Fruit fly (Drosophila melanogaster) whole organism, embryonic: Measurements from ENCODE around the gene Acp65Aa.

ENCODE experiments used
- CG12769 ChIP-seq: fragments of 200-800 bp; sonication (Bioruptor generic); optimal IDR thresholded peaks from 2 replicates; lab custom pipeline; 2019; ENCODE audit warnings: missing biosample characterization, mild to moderate bottlenecking, missing genetic modification characterization, moderate library complexity
- CG13775 ChIP-seq: fragments of 200-800 bp; sonication (Bioruptor generic); optimal IDR thresholded peaks from 3 replicates; lab custom pipeline; 2017; ENCODE audit warnings: missing biosample characterization, mild to moderate bottlenecking, missing genetic modification characterization
- CG1529 ChIP-seq: fragments of 200-800 bp; sonication (Bioruptor generic); optimal IDR thresholded peaks from 3 replicates; lab custom pipeline; 2018; ENCODE audit warnings: missing biosample characterization, missing genetic modification characterization
- CG15601 ChIP-seq: fragments of 200-800 bp; sonication (Bioruptor generic); optimal IDR thresholded peaks from 3 replicates; lab custom pipeline; 2019; ENCODE audit warnings: missing biosample characterization, mild to moderate bottlenecking, missing genetic modification characterization, moderate library complexity
- CG2199 ChIP-seq: fragments of 200-800 bp; sonication (Bioruptor generic); IDR thresholded peaks from 3 replicates; pipeline ENCODE4 v1.3.6; 2022; ENCODE audit warnings: missing biosample characterization, missing genetic modification characterization
- CG2889 ChIP-seq: fragments of 200-800 bp; sonication (Bioruptor generic); IDR thresholded peaks from 3 replicates; pipeline ENCODE4 v1.3.6; 2022; ENCODE audit warnings: missing biosample characterization, missing genetic modification characterization
- CG30431 ChIP-seq: fragments of 200-800 bp; sonication (Bioruptor generic); optimal IDR thresholded peaks from 2 replicates; lab custom pipeline; 2017; ENCODE audit warnings: missing biosample characterization, missing genetic modification characterization
- CG31224 ChIP-seq: fragments of 200-800 bp; sonication (Bioruptor generic); IDR thresholded peaks from 2 replicates; pipeline ENCODE4 v1.3.6; 2022; ENCODE audit warnings: missing biosample characterization, missing genetic modification characterization
- CG3163 ChIP-seq: fragments of 200-800 bp; sonication (Bioruptor generic); optimal IDR thresholded peaks from 3 replicates; lab custom pipeline; 2016; ENCODE audit warnings: missing biosample characterization, missing genetic modification characterization
- CG34422 ChIP-seq: fragments of 200-800 bp; sonication (Bioruptor generic); IDR thresholded peaks from 3 replicates; pipeline ENCODE4 v1.3.6; 2022; ENCODE audit warnings: missing biosample characterization, missing genetic modification characterization
- CG3838 ChIP-seq: fragments of 200-800 bp; sonication (Bioruptor generic); optimal IDR thresholded peaks from 3 replicates; lab custom pipeline; 2016; ENCODE audit warnings: missing biosample characterization, missing genetic modification characterization
- CG4282 ChIP-seq: fragments of 200-800 bp; sonication (Bioruptor generic); optimal IDR thresholded peaks from 2 replicates; lab custom pipeline; 2016; ENCODE audit warnings: missing biosample characterization, missing genetic modification characterization
- CG43689 ChIP-seq: fragments of 200-800 bp; sonication (Bioruptor generic); IDR thresholded peaks from 2 replicates; pipeline ENCODE4 v1.3.6; 2022; ENCODE audit warnings: missing biosample characterization, missing genetic modification characterization
- CG4617 ChIP-seq: fragments of 200-800 bp; sonication (Bioruptor generic); optimal IDR thresholded peaks from 3 replicates; lab custom pipeline; 2016; ENCODE audit warnings: missing biosample characterization, missing genetic modification characterization, borderline replicate concordance
- CG4820 ChIP-seq: fragments of 200-800 bp; sonication (Bioruptor generic); optimal IDR thresholded peaks from 3 replicates; lab custom pipeline; 2016; ENCODE audit warnings: missing biosample characterization, missing genetic modification characterization
- CG5180 ChIP-seq: fragments of 200-800 bp; sonication (Bioruptor generic); optimal IDR thresholded peaks from 3 replicates; lab custom pipeline; 2017; ENCODE audit warnings: missing biosample characterization, missing genetic modification characterization, mild to moderate bottlenecking, moderate library complexity, missing genetic modification reagents
- CG6272 ChIP-seq: fragments of 200-800 bp; sonication (Bioruptor generic); IDR thresholded peaks from 2 replicates; pipeline ENCODE4 v1.3.6; 2022; ENCODE audit warnings: missing biosample characterization, missing genetic modification characterization
- CG7271 ChIP-seq: fragments of 200-800 bp; sonication (Bioruptor generic); optimal IDR thresholded peaks from 2 replicates; lab custom pipeline; 2018; ENCODE audit warnings: missing biosample characterization, mild to moderate bottlenecking, missing genetic modification characterization, moderate library complexity
- CG9797 ChIP-seq: fragments of 200-800 bp; sonication (Bioruptor generic); optimal IDR thresholded peaks from 3 replicates; lab custom pipeline; 2018; ENCODE audit warnings: missing biosample characterization, mild to moderate bottlenecking, missing genetic modification characterization
- CG9876 ChIP-seq: fragments of 200-800 bp; sonication (Bioruptor generic); optimal IDR thresholded peaks from 2 replicates; lab custom pipeline; 2016; ENCODE audit warnings: missing biosample characterization, missing genetic modification characterization
- CG9932 ChIP-seq: fragments of 200-800 bp; sonication (Bioruptor generic); IDR thresholded peaks from 2 replicates; pipeline ENCODE4 v1.3.6; 2022; ENCODE audit warnings: missing biosample characterization, missing genetic modification characterization
- D ChIP-seq, 2 experiments: fragments of 200-800 bp in 1 of 2; fragments of >200 bp in 1 of 2; sonication (Bioruptor generic) in 1 of 2; optimal IDR thresholded peaks; 2 replicates in 1 of 2; 3 replicates in 1 of 2; lab custom pipeline; 2017; ENCODE audit warnings: mild to moderate bottlenecking in 1 of 2, missing biosample characterization in 1 of 2, missing genetic modification characterization in 1 of 2, missing genetic modification reagents in 1 of 2
- D19A ChIP-seq: fragments of 200-800 bp; optimal IDR thresholded peaks from 3 replicates; lab custom pipeline; 2019; ENCODE audit warnings: missing biosample characterization, mild to moderate bottlenecking, missing genetic modification characterization, moderate library complexity
- Doc2 ChIP-seq: fragments of 200-800 bp; sonication (Bioruptor generic); IDR thresholded peaks from 2 replicates; pipeline ENCODE4 v1.3.6; 2022; ENCODE audit warnings: missing biosample characterization, missing genetic modification characterization
- Eip74EF ChIP-seq, 2 experiments: fragments of 200-800 bp in 1 of 2; fragments of >200 bp in 1 of 2; sonication (Bioruptor generic) in 1 of 2; optimal IDR thresholded peaks; 2 replicates each; lab custom pipeline; 2017 to 2019; ENCODE audit warnings: missing biosample characterization in 2 of 2, missing genetic modification characterization in 2 of 2, mild to moderate bottlenecking in 1 of 2, moderate library complexity in 1 of 2
- Fer3 ChIP-seq: fragments of 200-800 bp; sonication (Bioruptor generic); optimal IDR thresholded peaks from 2 replicates; lab custom pipeline; 2018; ENCODE audit warnings: missing biosample characterization, mild to moderate bottlenecking, missing genetic modification characterization, moderate library complexity
- HLH54F ChIP-seq: fragments of 200-800 bp; sonication (Bioruptor generic); optimal IDR thresholded peaks from 3 replicates; lab custom pipeline; 2016; ENCODE audit warnings: missing biosample characterization, missing genetic modification characterization
- Hmx ChIP-seq: fragments of 200-800 bp; sonication (Bioruptor generic); optimal IDR thresholded peaks from 2 replicates; lab custom pipeline; 2016; ENCODE audit warnings: missing biosample characterization, missing genetic modification characterization
- Mes4 ChIP-seq: fragments of 200-800 bp; sonication (Bioruptor generic); optimal IDR thresholded peaks from 2 replicates; lab custom pipeline; 2016; ENCODE audit warnings: missing biosample characterization, missing genetic modification characterization
- Myb ChIP-seq: fragments of 200-800 bp; sonication (Bioruptor generic); optimal IDR thresholded peaks from 2 replicates; lab custom pipeline; 2016; ENCODE audit warnings: missing biosample characterization, missing genetic modification characterization
- Oli ChIP-seq: fragments of 200-800 bp; sonication (Bioruptor generic); optimal IDR thresholded peaks from 2 replicates; lab custom pipeline; 2018; ENCODE audit warnings: missing biosample characterization, mild to moderate bottlenecking, missing genetic modification characterization, moderate library complexity
- btn ChIP-seq: fragments of 200-800 bp; sonication (Bioruptor generic); optimal IDR thresholded peaks from 2 replicates; lab custom pipeline; 2016; ENCODE audit warnings: missing biosample characterization, missing genetic modification characterization
- crc ChIP-seq: fragments of 200-800 bp; sonication (Bioruptor generic); optimal IDR thresholded peaks from 2 replicates; lab custom pipeline; 2016; ENCODE audit warnings: missing biosample characterization, missing genetic modification characterization
- crol ChIP-seq: fragments of 200-800 bp; sonication (Bioruptor generic); IDR thresholded peaks from 2 replicates; pipeline ENCODE4 v1.3.6; 2022; ENCODE audit warnings: missing biosample characterization, missing genetic modification characterization
- da ChIP-seq: fragments of 200-800 bp; sonication (Bioruptor generic); optimal IDR thresholded peaks from 2 replicates; lab custom pipeline; 2016; ENCODE audit warnings: missing biosample characterization, missing genetic modification characterization
- disco-r ChIP-seq: fragments of 200-800 bp; sonication (Bioruptor generic); optimal IDR thresholded peaks from 2 replicates; lab custom pipeline; 2016; ENCODE audit warnings: missing biosample characterization, missing genetic modification characterization
- dmrt11E ChIP-seq: fragments of 200-800 bp; sonication (Bioruptor generic); optimal IDR thresholded peaks from 3 replicates; lab custom pipeline; 2018; ENCODE audit warnings: missing biosample characterization, mild to moderate bottlenecking, missing genetic modification characterization, moderate library complexity
- emc ChIP-seq: fragments of 200-800 bp; sonication (Bioruptor generic); optimal IDR thresholded peaks from 2 replicates; lab custom pipeline; 2016; ENCODE audit warnings: missing biosample characterization, missing genetic modification characterization
- ems ChIP-seq: fragments of 200-800 bp; sonication (Bioruptor generic); optimal IDR thresholded peaks from 3 replicates; lab custom pipeline; 2016; ENCODE audit warnings: missing biosample characterization, missing genetic modification characterization
- ewg ChIP-seq: fragments of 200-800 bp; sonication (Bioruptor generic); optimal IDR thresholded peaks from 3 replicates; lab custom pipeline; 2017; ENCODE audit warnings: mild to moderate bottlenecking, missing biosample characterization, missing genetic modification reagents, missing genetic modification characterization
- gem ChIP-seq: fragments of 200-800 bp; sonication (Bioruptor generic); optimal IDR thresholded peaks from 2 replicates; lab custom pipeline; 2019; ENCODE audit warnings: missing biosample characterization, mild to moderate bottlenecking, missing genetic modification characterization, moderate library complexity
- ham ChIP-seq: fragments of 200-800 bp; sonication (Bioruptor generic); IDR thresholded peaks from 2 replicates; pipeline ENCODE4 v1.3.6; 2022; ENCODE audit warnings: missing biosample characterization, missing genetic modification characterization
- insv ChIP-seq, 2 experiments: fragments of 200-800 bp; sonication (Bioruptor generic); optimal IDR thresholded peaks; 3 replicates each; lab custom pipeline; 2016 to 2018; ENCODE audit warnings: missing biosample characterization in 2 of 2, missing genetic modification characterization in 2 of 2
- nerfin-2 ChIP-seq: fragments of 200-800 bp; sonication (Bioruptor generic); IDR thresholded peaks from 2 replicates; pipeline ENCODE4 v1.3.6; 2022; ENCODE audit warnings: missing biosample characterization, missing genetic modification characterization; ENCODE audit not compliant: partially characterized antibody
- odd ChIP-seq: fragments of 200-800 bp; sonication (Bioruptor generic); optimal IDR thresholded peaks from 2 replicates; lab custom pipeline; 2017; ENCODE audit warnings: missing biosample characterization, mild to moderate bottlenecking, missing genetic modification characterization
- p53 ChIP-seq: fragments of 200-800 bp; sonication (Bioruptor generic); optimal IDR thresholded peaks from 2 replicates; lab custom pipeline; 2016; ENCODE audit warnings: missing biosample characterization, missing genetic modification characterization
- rib ChIP-seq: fragments of 200-800 bp; sonication (Bioruptor generic); IDR thresholded peaks from 2 replicates; pipeline ENCODE4 v1.3.6; 2022; ENCODE audit warnings: missing biosample characterization, missing genetic modification characterization
- sr ChIP-seq: fragments of 200-800 bp; sonication (Bioruptor generic); IDR thresholded peaks from 3 replicates; pipeline ENCODE4 v1.3.6; 2022; ENCODE audit warnings: missing biosample characterization, missing genetic modification characterization
- unc-4 ChIP-seq: fragments of 200-800 bp; sonication (Bioruptor generic); IDR thresholded peaks from 2 replicates; pipeline ENCODE4 v1.3.6; 2022; ENCODE audit warnings: missing biosample characterization, missing genetic modification characterization; ENCODE audit not compliant: partially characterized antibody
- vvl ChIP-seq: fragments of 200-800 bp; sonication (Bioruptor generic); IDR thresholded peaks from 2 replicates; pipeline ENCODE4 v1.3.6; 2022; ENCODE audit warnings: missing biosample characterization, missing genetic modification characterization
- yki ChIP-seq: fragments of >200 bp; optimal IDR thresholded peaks from 3 replicates; lab custom pipeline; 2018

Acp65Aa gene

DNA sequence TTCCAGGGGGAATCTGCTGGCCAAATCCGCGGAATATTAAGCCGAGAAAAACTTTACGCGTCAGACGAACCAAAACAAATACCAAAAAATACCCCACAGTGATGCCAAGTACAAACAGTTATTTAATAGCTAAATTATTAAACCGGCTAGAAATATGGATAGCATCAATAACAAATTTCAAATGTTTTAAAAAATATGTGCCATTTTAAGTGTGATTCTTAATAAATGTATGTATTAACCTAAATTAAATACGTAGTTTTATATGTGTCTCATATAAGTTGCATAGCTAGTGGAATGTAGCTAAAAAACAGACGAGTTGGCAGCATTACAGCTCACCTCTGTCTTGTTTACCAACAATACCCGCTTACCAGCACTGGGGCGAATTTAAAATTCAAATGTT, 29.2 kb upstream of the Acp65Aa start, which contains the start of gene CG10274 (continued):
- TF ChIP-seq Hmx (GFP tag; lab: Kevin White, UChicago): no peak
- peak; percentile 70 for TF ChIP-seq vvl
- peak; percentile 64 for TF ChIP-seq ems (GFP tag; lab: Kevin White, UChicago)
- TF ChIP-seq btn: no peak
- peak; percentile 86 for TF ChIP-seq gem (tag; lab: Kevin White, UChicago)
- no peak for TF ChIP-seq crol (GFP tag; lab: Robert Waterston, UW)
- peak; percentile 44 for TF ChIP-seq crc (GFP tag; lab: Kevin White, UChicago)
- TF ChIP-seq CG4820 (GFP tag; lab: Kevin White, UChicago): peak; percentile 78
- TF ChIP-seq CG4617 (GFP tag; lab: Kevin White, UChicago): peak; percentile 84
- peak; percentile 33 for TF ChIP-seq CG7271 (tag; lab: Kevin White, UChicago)
- peak; percentile 55 for TF ChIP-seq Mes4
- TF ChIP-seq CG4282 (GFP tag; lab: Kevin White, UChicago): no peak
- peak; percentile 56 for TF ChIP-seq CG9876 (GFP tag; lab: Kevin White, UChicago)
- TF ChIP-seq sr: no peak
- TF ChIP-seq p53 (GFP tag; lab: Kevin White, UChicago): no peak
- peak; percentile 50 for TF ChIP-seq CG3838 (GFP tag; lab: Kevin White, UChicago)
- TF ChIP-seq CG43689: no peak
- TF ChIP-seq CG13775 (GFP tag; lab: Kevin White, UChicago): peak; percentile 83
- peak; percentile 77 for TF ChIP-seq dmrt11E (tag; lab: Kevin White, UChicago)
- TF ChIP-seq CG9932: peak; percentile 88
- peak; percentile 77; the same call in 2 of the 3 replicates for TF ChIP-seq CG34422
- TF ChIP-seq odd (GFP tag; lab: Kevin White, UChicago): no peak
- peak; percentile 24 for TF ChIP-seq CG9797 (GFP tag; lab: Kevin White, UChicago)
- TF ChIP-seq Myb (GFP tag; lab: Kevin White, UChicago): peak; percentile 72
- TF ChIP-seq D (optimal IDR thresholded peaks at IDR 0.05; lab: Kevin White, UChicago): no peak
- peak; percentile 29 for TF ChIP-seq D (GFP tag; optimal IDR thresholded peaks at IDR 0.05; lab: Kevin White, UChicago)
- no peak for TF ChIP-seq unc-4
- 0 out of 3 replicates have a peak, but pooled peaks have one; percentile 38 for TF ChIP-seq CG2889
- no peak for TF ChIP-seq CG15601 (tag; lab: Kevin White, UChicago)
- TF ChIP-seq CG12769 (tag; lab: Kevin White, UChicago): no peak
- TF ChIP-seq CG31224 (GFP tag; lab: Robert Waterston, UW): peak; percentile 35; the same call in 1 of the 2 replicates
- peak; percentile 73 for TF ChIP-seq Fer3 (tag; lab: Kevin White, UChicago)
- TF ChIP-seq CG2199 (GFP tag; lab: Robert Waterston, UW): no peak
- no peak for TF ChIP-seq ham (GFP tag; lab: Robert Waterston, UW)
- TF ChIP-seq CG30431: peak; percentile 16
- TF ChIP-seq CG5180 (GFP tag; lab: Kevin White, UChicago): no peak
- TF ChIP-seq CG3163 (GFP tag; lab: Kevin White, UChicago): peak; percentile 15
- TF ChIP-seq Oli: peak; percentile 68
- peak; percentile 47 for TF ChIP-seq emc (GFP tag; lab: Kevin White, UChicago)
- no peak for TF ChIP-seq Eip74EF (GFP tag; optimal IDR thresholded peaks at IDR 0.05; lab: Kevin White, UChicago)
- TF ChIP-seq disco-r (GFP tag; lab: Kevin White, UChicago): no peak
- no peak for TF ChIP-seq yki (lab: Kevin White, UChicago)
- TF ChIP-seq nerfin-2: no peak
- TF ChIP-seq HLH54F: peak; percentile 79
- peak in 1 of 2 experiments; percentile 31 for TF ChIP-seq insv (GFP tag; optimal IDR thresholded peaks at IDR 0.05; lab: Kevin White, UChicago)
- TF ChIP-seq CG6272 (GFP tag; lab: Robert Waterston, UW): 0 out of 2 replicates have a peak, but pooled peaks have one; percentile 47
- TF ChIP-seq CG1529 (GFP tag; lab: Kevin White, UChicago): no peak
- TF ChIP-seq rib: 0 out of 2 replicates have a peak, but pooled peaks have one; percentile 31
- no peak for TF ChIP-seq Doc2 (GFP tag; lab: Robert Waterston, UW)
- peak; percentile 61 for TF ChIP-seq ewg (GFP tag; lab: Kevin White, UChicago)
- peak; percentile 30 for TF ChIP-seq da (GFP tag; lab: Kevin White, UChicago)
- TF ChIP-seq D19A: no peak
